Worm (Caenorhabditis elegans) whole organism, L4 larva: ENCODE results near the gene lgc-48.

Experiments used
- D1046.2 ChIP-seq: fragments of 200-800 bp; sonication (Bioruptor generic); IDR thresholded peaks from 2 replicates; pipeline ENCODE4 v1.3.6; 2022; ENCODE audit warnings: missing genetic modification characterization, missing compliant biosample characterization
- F26F4.8 ChIP-seq: fragments of 200-800 bp; sonication (Bioruptor generic); conservative IDR thresholded peaks from 2 replicates; pipeline ENCODE4 v1.3.6; 2022; ENCODE audit warnings: missing genetic modification characterization, missing compliant biosample characterization
- F44E2.7 ChIP-seq: fragments of 200-800 bp; sonication (Bioruptor generic); IDR thresholded peaks from 2 replicates; pipeline ENCODE4 v2.1.2; 2022; ENCODE audit warnings: missing genetic modification characterization, missing compliant biosample characterization
- F49E8.2 ChIP-seq: sonication (generic microtip); optimal IDR thresholded peaks from 2 replicates; lab custom pipeline; 2016; ENCODE audit warnings: missing compliant biosample characterization, mild to moderate bottlenecking, missing genetic modification characterization, borderline replicate concordance
- R02D3.7 ChIP-seq: fragments of 150-350 bp; sonication (generic microtip); optimal IDR thresholded peaks from 3 replicates; lab custom pipeline; 2014; ENCODE audit warnings: missing biosample characterization, missing genetic modification characterization
- T20F7.1 ChIP-seq: fragments of 200-800 bp; sonication (Bioruptor generic); optimal IDR thresholded peaks from 2 replicates; lab custom pipeline; 2018; ENCODE audit warnings: mild to moderate bottlenecking, missing genetic modification characterization, missing compliant biosample characterization
- Y105C5A.15 ChIP-seq: fragments of 200-800 bp; sonication (Bioruptor generic); IDR thresholded peaks from 2 replicates; pipeline ENCODE4 v1.3.6; 2022; ENCODE audit warnings: missing genetic modification characterization, missing compliant biosample characterization
- Y75B8A.6 ChIP-seq: fragments of 200-800 bp; sonication (Bioruptor generic); IDR thresholded peaks from 2 replicates; pipeline ENCODE4 v1.3.6; 2022; ENCODE audit warnings: missing genetic modification reagents, missing genetic modification characterization, missing compliant biosample characterization
- ZK546.5 ChIP-seq, 2 experiments: sonication (generic microtip); optimal IDR thresholded peaks; 2 replicates each; lab custom pipeline; 2017; ENCODE audit warnings: missing biosample characterization in 2 of 2, missing genetic modification characterization in 2 of 2
- aha-1 ChIP-seq: fragments of 150-350 bp; peaks from one replicate; lab custom pipeline; 2014; ENCODE audit warnings: missing biosample characterization, missing genetic modification characterization
- ceh-32 ChIP-seq: sonication (generic microtip); optimal IDR thresholded peaks from 2 replicates; lab custom pipeline; 2016; ENCODE audit warnings: mild to moderate bottlenecking, missing genetic modification characterization, missing compliant biosample characterization; ENCODE audit not compliant: poor library complexity
- cey-2 ChIP-seq: sonication (generic microtip); optimal IDR thresholded peaks from 3 replicates; lab custom pipeline; 2017; ENCODE audit warnings: missing genetic modification characterization, mild to moderate bottlenecking, missing compliant biosample characterization, antibody characterized with exemption, borderline replicate concordance; ENCODE audit not compliant: insufficient read depth
- daf-16 ChIP-seq, 3 experiments: sonication (generic microtip); optimal IDR thresholded peaks; 2 replicates each; lab custom pipeline; 2016 to 2017; ENCODE audit warnings: missing genetic modification characterization in 3 of 3, missing genetic modification reagents in 3 of 3, mild to moderate bottlenecking in 2 of 3, missing compliant biosample characterization in 2 of 3, missing biosample characterization in 1 of 3, moderate library complexity in 1 of 3
- dmd-6 ChIP-seq: fragments of 200-800 bp; sonication (Bioruptor generic); IDR thresholded peaks from 2 replicates; pipeline ENCODE4 v1.3.6; 2022; ENCODE audit warnings: missing genetic modification reagents, missing genetic modification characterization, missing compliant biosample characterization
- dmd-8 ChIP-seq: fragments of 200-800 bp; sonication (Bioruptor generic); IDR thresholded peaks from 2 replicates; pipeline ENCODE4 v1.3.6; 2022; ENCODE audit warnings: missing genetic modification characterization, missing compliant biosample characterization
- dve-1 ChIP-seq: sonication (generic microtip); optimal IDR thresholded peaks from 2 replicates; lab custom pipeline; 2017; ENCODE audit warnings: antibody characterized with exemption, mild to moderate bottlenecking, missing genetic modification characterization, missing compliant biosample characterization; ENCODE audit not compliant: insufficient read depth
- egl-43 ChIP-seq: fragments of 200-800 bp; sonication (Bioruptor generic); IDR thresholded peaks from 2 replicates; pipeline ENCODE4 v1.3.6; 2022; ENCODE audit warnings: missing genetic modification reagents, missing genetic modification characterization, missing compliant biosample characterization
- gei-8 ChIP-seq: fragments of 200-800 bp; sonication (Bioruptor generic); optimal IDR thresholded peaks from 2 replicates; lab custom pipeline; 2018; ENCODE audit warnings: mild to moderate bottlenecking, missing genetic modification characterization, missing compliant biosample characterization
- hlh-11 ChIP-seq: fragments of 200-800 bp; sonication (Bioruptor generic); optimal IDR thresholded peaks from 2 replicates; lab custom pipeline; 2018; ENCODE audit warnings: mild to moderate bottlenecking, missing genetic modification characterization, missing compliant biosample characterization
- hmg-1.1 ChIP-seq: fragments of 200-800 bp; sonication (Bioruptor generic); IDR thresholded peaks from 2 replicates; pipeline ENCODE4 v1.3.6; 2022; ENCODE audit warnings: missing genetic modification reagents, missing genetic modification characterization, missing compliant biosample characterization
- lim-7 ChIP-seq: fragments of 200-800 bp; sonication (Bioruptor generic); IDR thresholded peaks from 2 replicates; pipeline ENCODE4 v1.3.6; 2022; ENCODE audit warnings: missing genetic modification characterization, missing compliant biosample characterization
- lin-1 ChIP-seq: fragments of 200-800 bp; sonication (Bioruptor generic); IDR thresholded peaks from 2 replicates; pipeline ENCODE4 v1.3.6; 2022; ENCODE audit warnings: missing genetic modification reagents, missing genetic modification characterization, missing compliant biosample characterization
- lin-13 ChIP-seq: fragments of 150-350 bp; optimal IDR thresholded peaks from 2 replicates; lab custom pipeline; 2014; ENCODE audit warnings: missing biosample characterization, missing genetic modification reagents, missing genetic modification characterization
- lin-29 ChIP-seq: fragments of 200-800 bp; sonication (Bioruptor generic); IDR thresholded peaks from 2 replicates; pipeline ENCODE4 v1.3.6; 2022; ENCODE audit warnings: missing genetic modification reagents, missing genetic modification characterization, missing compliant biosample characterization
- lin-39 ChIP-seq: fragments of 150-350 bp; optimal IDR thresholded peaks from 2 replicates; lab custom pipeline; 2014; ENCODE audit warnings: missing biosample characterization, missing genetic modification reagents, missing genetic modification characterization
- lsy-2 ChIP-seq, 2 experiments: fragments of 150-350 bp in 1 of 2; sonication (generic microtip) in 1 of 2; optimal IDR thresholded peaks; 2 replicates each; lab custom pipeline; 2014 to 2017; ENCODE audit warnings: missing biosample characterization in 2 of 2, missing genetic modification characterization in 2 of 2
- mdl-1 ChIP-seq, 2 experiments: fragments of 150-350 bp in 1 of 2; sonication (generic microtip) in 1 of 2; optimal IDR thresholded peaks; 2 replicates each; lab custom pipeline; 2014 to 2017; ENCODE audit warnings: missing biosample characterization in 2 of 2, missing genetic modification characterization in 2 of 2
- mdt-29 ChIP-seq: fragments of 200-800 bp; sonication (Bioruptor generic); IDR thresholded peaks from 2 replicates; pipeline ENCODE4 v1.3.6; 2022; ENCODE audit warnings: missing genetic modification reagents, missing genetic modification characterization, missing compliant biosample characterization
- mep-1 ChIP-seq: fragments of 150-350 bp; sonication (generic microtip); optimal IDR thresholded peaks from 3 replicates; lab custom pipeline; 2014; ENCODE audit warnings: missing biosample characterization, missing genetic modification characterization
- mes-2 ChIP-seq: sonication (generic microtip); optimal IDR thresholded peaks from 2 replicates; lab custom pipeline; 2016; ENCODE audit warnings: missing genotype, mild to moderate bottlenecking, missing genetic modification characterization, missing compliant biosample characterization; ENCODE audit not compliant: poor library complexity, severe bottlenecking
- nhr-102 ChIP-seq: sonication (generic microtip); optimal IDR thresholded peaks from 2 replicates; lab custom pipeline; 2016; ENCODE audit warnings: mild to moderate bottlenecking, missing genetic modification characterization, moderate library complexity, missing compliant biosample characterization
- nhr-25 ChIP-seq: sonication (generic microtip); optimal IDR thresholded peaks from 2 replicates; lab custom pipeline; 2017; ENCODE audit warnings: missing genetic modification characterization, mild to moderate bottlenecking, missing compliant biosample characterization, antibody characterized with exemption, moderate library complexity, borderline replicate concordance; ENCODE audit not compliant: insufficient read depth
- nhr-28 ChIP-seq: fragments of 150-350 bp; optimal IDR thresholded peaks from 2 replicates; lab custom pipeline; 2014; ENCODE audit warnings: missing biosample characterization, missing genetic modification characterization
- nhr-41 ChIP-seq: fragments of 200-800 bp; sonication (Bioruptor generic); IDR thresholded peaks from 2 replicates; pipeline ENCODE4 v1.3.6; 2022; ENCODE audit warnings: missing genetic modification reagents, missing genetic modification characterization, missing compliant biosample characterization
- nhr-6 ChIP-seq: fragments of 150-350 bp; optimal IDR thresholded peaks from 2 replicates; lab custom pipeline; 2014; ENCODE audit warnings: missing biosample characterization, missing genetic modification characterization
- nhr-77 ChIP-seq: fragments of 150-350 bp; optimal IDR thresholded peaks from 2 replicates; lab custom pipeline; 2014; ENCODE audit warnings: missing biosample characterization, missing genetic modification characterization
- php-3 ChIP-seq: fragments of 200-800 bp; sonication (Bioruptor generic); IDR thresholded peaks from 2 replicates; pipeline ENCODE4 v1.3.6; 2022; ENCODE audit warnings: missing genetic modification reagents, missing genetic modification characterization, missing compliant biosample characterization
- pqm-1 ChIP-seq: sonication (generic microtip); optimal IDR thresholded peaks from 2 replicates; lab custom pipeline; 2017; ENCODE audit warnings: missing biosample characterization, missing genetic modification characterization
- spr-3 ChIP-seq: fragments of 200-800 bp; sonication (Bioruptor generic); optimal IDR thresholded peaks from 2 replicates; lab custom pipeline; 2018; ENCODE audit warnings: mild to moderate bottlenecking, missing genetic modification characterization, missing compliant biosample characterization
- tra-1 ChIP-seq: fragments of 200-800 bp; sonication (Bioruptor generic); IDR thresholded peaks from 2 replicates; pipeline ENCODE4 v1.3.6; 2022; ENCODE audit warnings: missing genetic modification reagents, missing genetic modification characterization, missing compliant biosample characterization
- unc-39 ChIP-seq: sonication (generic microtip); optimal IDR thresholded peaks from 2 replicates; lab custom pipeline; 2017; ENCODE audit warnings: missing biosample characterization, missing genetic modification characterization
- unc-62 ChIP-seq, 3 experiments: fragments of 150-350 bp in 1 of 3; sonication (generic microtip); optimal IDR thresholded peaks in 2 of 3; peaks in 1 of 3; 1 replicate in 1 of 3; 2 replicates in 2 of 3; lab custom pipeline; 2014 to 2017; ENCODE audit warnings: missing biosample characterization in 3 of 3, missing genetic modification characterization in 3 of 3, missing genetic modification reagents in 3 of 3, missing genotype in 1 of 3
- zag-1 ChIP-seq: fragments of 150-350 bp; optimal IDR thresholded peaks from 2 replicates; lab custom pipeline; 2014; ENCODE audit warnings: missing biosample characterization, missing genetic modification characterization
- zfp-2 ChIP-seq: sonication (generic microtip); optimal IDR thresholded peaks from 2 replicates; lab custom pipeline; 2016; ENCODE audit warnings: mild to moderate bottlenecking, missing genetic modification characterization, missing compliant biosample characterization
- zip-11 ChIP-seq: fragments of 200-800 bp; sonication (Bioruptor generic); IDR thresholded peaks from 2 replicates; pipeline ENCODE4 v1.3.6; 2022; ENCODE audit warnings: missing genetic modification characterization, missing compliant biosample characterization
- ztf-11 ChIP-seq: fragments of 150-350 bp; optimal IDR thresholded peaks from 2 replicates; lab custom pipeline; 2014; ENCODE audit warnings: missing biosample characterization, missing genetic modification characterization

Gene lgc-48

DNA sequence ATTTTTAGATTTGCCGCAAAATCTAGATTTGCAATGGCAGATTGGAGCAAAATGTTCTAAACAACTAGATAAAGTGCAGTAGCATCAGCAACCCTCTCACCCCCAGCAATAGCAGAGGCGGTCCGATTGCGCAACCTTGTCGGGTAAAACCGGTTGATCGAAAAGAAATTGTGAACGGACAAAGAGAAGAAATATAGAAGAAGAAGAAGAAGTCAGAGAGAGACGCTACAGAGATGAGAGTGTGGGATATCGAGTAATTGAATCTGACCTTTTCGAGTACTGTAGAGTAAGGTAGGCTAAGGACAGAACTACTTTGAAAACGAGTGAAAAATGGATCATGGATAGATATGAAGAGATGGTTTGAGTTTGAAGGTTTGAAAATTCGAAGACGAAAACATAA is 35.8 kb downstream of the lgc-48 start:
- TF ChIP-seq nhr-25 (tag; lab: Kevin White, UChicago) (peak; percentile 84), hmg-1.1 (GFP tag; lab: Robert Waterston, UW) (no peak), mep-1 (tag; lab: Kevin White, UChicago) (peak; percentile 17), nhr-41 (no peak), mes-2 (tag; lab: Kevin White, UChicago) (peak; percentile 18), F26F4.8 (GFP tag; lab: Robert Waterston, UW) (no peak), ceh-32 (tag; lab: Kevin White, UChicago) (no peak), daf-16 (GFP tag; optimal IDR thresholded peaks at IDR 0.05; lab: Kevin White, UChicago) (no peak), daf-16 (tag; optimal IDR thresholded peaks at IDR 0.05; lab: Kevin White, UChicago) (no peak), aha-1 (tag; lab: Kevin White, UChicago) (peak; percentile 89)

DNA sequence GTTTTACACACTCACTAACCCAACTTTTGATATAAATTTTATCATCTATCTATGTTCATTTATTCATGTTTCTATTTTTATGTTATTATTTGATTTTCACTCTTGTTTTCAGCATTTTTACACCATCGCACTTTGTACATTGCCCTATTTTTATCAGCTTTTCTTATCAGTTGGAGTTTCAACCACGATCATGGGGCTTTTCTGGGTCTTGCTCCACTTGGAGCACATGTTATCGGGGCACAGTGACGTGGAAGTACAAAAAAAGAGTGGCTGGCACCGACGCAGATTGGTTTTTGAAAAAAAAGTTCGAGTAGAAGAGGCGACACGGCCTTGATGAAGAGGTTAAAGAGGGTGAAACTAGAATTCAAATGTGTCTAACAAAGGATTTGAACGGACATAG is 37.1 kb downstream of the lgc-48 start:
- TF ChIP-seq spr-3 (GFP tag; lab: Kevin White, UChicago) (no peak), mdl-1 (tag; optimal IDR thresholded peaks at IDR 0.05; lab: Kevin White, UChicago) (peak in 1 of 2 experiments; percentile 26), ztf-11 (tag; lab: Kevin White, UChicago) (no peak), F44E2.7 (no peak), zip-11 (no peak), pqm-1 (peak; percentile 52), nhr-28 (tag; lab: Kevin White, UChicago) (peak; percentile 62), Y105C5A.15 (no peak), php-3 (peak; percentile 71), D1046.2 (GFP tag; lab: Robert Waterston, UW) (no peak), nhr-77 (tag; lab: Kevin White, UChicago) (peak; percentile 79), lin-39 (tag; lab: Kevin White, UChicago) (no peak), unc-39 (tag; lab: Kevin White, UChicago) (no peak), egl-43 (GFP tag; lab: Robert Waterston, UW) (no peak), mep-1 (tag; lab: Kevin White, UChicago) (peak; percentile 66), F26F4.8 (GFP tag; lab: Robert Waterston, UW) (no peak), lin-13 (GFP tag; lab: Kevin White, UChicago) (no peak), zfp-2 (tag; lab: Kevin White, UChicago) (no peak), Y75B8A.6 (no peak), cey-2 (tag; lab: Kevin White, UChicago) (peak; percentile 50), dmd-6 (GFP tag; lab: Robert Waterston, UW) (peak; percentile 89), nhr-41 (0 out of 2 replicates have a peak, but pooled peaks have one; percentile 13), mes-2 (tag; lab: Kevin White, UChicago) (no peak), T20F7.1 (peak; percentile 41), nhr-102 (peak; percentile 52), gei-8 (no peak), unc-62 (GFP tag; optimal IDR thresholded peaks at IDR 0.05 in 1 of 2; lab: Kevin White, UChicago) (no peak), unc-62 (tag; optimal IDR thresholded peaks at IDR 0.05; lab: Kevin White, UChicago) (no peak), lin-29 (GFP tag; lab: Robert Waterston, UW) (no peak), tra-1 (GFP tag; lab: Robert Waterston, UW) (0 out of 2 replicates have a peak, but pooled peaks have one; percentile 44), daf-16 (GFP tag; optimal IDR thresholded peaks at IDR 0.05; lab: Kevin White, UChicago) (peak in 1 of 2 experiments; percentile 38), daf-16 (tag; optimal IDR thresholded peaks at IDR 0.05; lab: Kevin White, UChicago) (peak; percentile 93), lim-7 (no peak), F49E8.2 (tag; lab: Kevin White, UChicago) (no peak), ZK546.5 (tag; optimal IDR thresholded peaks at IDR 0.05; lab: Kevin White, UChicago) (no peak), zag-1 (tag; lab: Kevin White, UChicago) (no peak), R02D3.7 (tag; lab: Kevin White, UChicago) (no peak), lin-1 (no peak), dve-1 (tag; lab: Kevin White, UChicago) (peak; percentile 97), nhr-6 (peak; percentile 65), lsy-2 (tag; optimal IDR thresholded peaks at IDR 0.05; lab: Kevin White, UChicago) (peak in 1 of 2 experiments; percentile 26), dmd-8 (no peak), hlh-11 (peak; percentile 85), mdt-29 (GFP tag; lab: Robert Waterston, UW) (0 out of 2 replicates have a peak, but pooled peaks have one; percentile 10)
